Worm (Caenorhabditis elegans) whole organism, young adult: Measurements from ENCODE around the gene ipmk-1.
A peak's percentile ranks its signal among the peaks of the same experiment; 100 is the strongest.

ENCODE experiments used
- B0019.2 ChIP-seq: fragments of 200-800 bp; sonication (Bioruptor generic); conservative IDR thresholded peaks from 2 replicates; pipeline ENCODE4 v1.3.6; 2022; ENCODE audit warnings: missing genetic modification reagents, missing genetic modification characterization, missing compliant biosample characterization
- F10E7.11 ChIP-seq: sonication (generic microtip); optimal IDR thresholded peaks from 2 replicates; lab custom pipeline; 2017; ENCODE audit warnings: mild to moderate bottlenecking, missing genetic modification characterization, moderate library complexity, missing compliant biosample characterization
- F22D6.2 ChIP-seq: sonication (generic microtip); optimal IDR thresholded peaks from 2 replicates; lab custom pipeline; 2016; ENCODE audit warnings: mild to moderate bottlenecking, missing genetic modification characterization, missing compliant biosample characterization
- F23B12.7 ChIP-seq: sonication (generic microtip); optimal IDR thresholded peaks from 2 replicates; lab custom pipeline; 2017; ENCODE audit warnings: missing genetic modification characterization, mild to moderate bottlenecking, missing compliant biosample characterization, antibody characterized with exemption, moderate library complexity; ENCODE audit not compliant: insufficient read depth
- F33H1.4 ChIP-seq: fragments of 200-800 bp; sonication (Bioruptor generic); IDR thresholded peaks from 2 replicates; pipeline ENCODE4 v1.3.6; 2022; ENCODE audit warnings: missing genetic modification reagents, missing genetic modification characterization, missing compliant biosample characterization
- F37B4.10 ChIP-seq: fragments of 200-800 bp; sonication (Bioruptor generic); IDR thresholded peaks from 2 replicates; pipeline ENCODE4 v1.3.6; 2022; ENCODE audit warnings: missing genetic modification characterization, missing compliant biosample characterization
- F57A8.1 ChIP-seq: fragments of 200-800 bp; sonication (Bioruptor generic); optimal IDR thresholded peaks from 2 replicates; lab custom pipeline; 2018; ENCODE audit warnings: mild to moderate bottlenecking, missing genetic modification characterization, moderate library complexity, missing compliant biosample characterization
- F57C9.4 ChIP-seq: sonication (generic microtip); optimal IDR thresholded peaks from 2 replicates; lab custom pipeline; 2017; ENCODE audit warnings: mild to moderate bottlenecking, missing genetic modification characterization, missing compliant biosample characterization
- K11D2.4 ChIP-seq: fragments of 200-800 bp; sonication (Bioruptor generic); IDR thresholded peaks from 2 replicates; pipeline ENCODE4 v1.3.6; 2022; ENCODE audit warnings: missing genetic modification reagents, missing genetic modification characterization, missing compliant biosample characterization
- T07F8.4 ChIP-seq: sonication (generic microtip); optimal IDR thresholded peaks from 2 replicates; lab custom pipeline; 2016; ENCODE audit warnings: mild to moderate bottlenecking, missing genetic modification characterization, moderate library complexity, missing compliant biosample characterization
- Y53F4B.3 ChIP-seq: fragments of 200-800 bp; sonication (Bioruptor generic); IDR thresholded peaks from 2 replicates; pipeline ENCODE4 v1.3.6; 2022; ENCODE audit warnings: missing genetic modification reagents, missing genetic modification characterization, missing compliant biosample characterization
- Y53G8AR.9 ChIP-seq: fragments of 200-800 bp; sonication (Bioruptor generic); conservative IDR thresholded peaks from 2 replicates; pipeline ENCODE4 v1.3.6; 2022; ENCODE audit warnings: missing genetic modification reagents, missing genetic modification characterization, missing compliant biosample characterization
- atf-7 ChIP-seq: sonication (generic microtip); optimal IDR thresholded peaks from 2 replicates; lab custom pipeline; 2017; ENCODE audit warnings: mild to moderate bottlenecking, missing genetic modification characterization, missing compliant biosample characterization
- athp-1 ChIP-seq: sonication (generic microtip); optimal IDR thresholded peaks from 2 replicates; lab custom pipeline; 2017; ENCODE audit warnings: mild to moderate bottlenecking, missing genetic modification characterization, missing compliant biosample characterization
- attf-5 ChIP-seq: fragments of 200-800 bp; sonication (Bioruptor generic); optimal IDR thresholded peaks from 2 replicates; lab custom pipeline; 2018; ENCODE audit warnings: mild to moderate bottlenecking, missing genetic modification characterization, missing compliant biosample characterization
- cebp-2 ChIP-seq: fragments of 200-800 bp; sonication (Bioruptor generic); IDR thresholded peaks from 2 replicates; pipeline ENCODE4 v1.3.6; 2022; ENCODE audit warnings: missing genetic modification characterization, missing compliant biosample characterization
- ceh-27 ChIP-seq: fragments of 200-800 bp; sonication (Bioruptor generic); optimal IDR thresholded peaks from 2 replicates; lab custom pipeline; 2018; ENCODE audit warnings: mild to moderate bottlenecking, missing genetic modification characterization, moderate library complexity, missing compliant biosample characterization
- ceh-40 ChIP-seq: fragments of 200-800 bp; sonication (Bioruptor generic); IDR thresholded peaks from 2 replicates; pipeline ENCODE4 v1.3.6; 2022; ENCODE audit warnings: missing genetic modification characterization, missing compliant biosample characterization
- ceh-91 ChIP-seq: fragments of 200-800 bp; sonication (Bioruptor generic); IDR thresholded peaks from 2 replicates; pipeline ENCODE4 v1.3.6; 2022; ENCODE audit warnings: missing genetic modification reagents, missing genetic modification characterization, missing compliant biosample characterization
- chd-7 ChIP-seq: sonication (generic microtip); optimal IDR thresholded peaks from 2 replicates; lab custom pipeline; 2016; ENCODE audit warnings: mild to moderate bottlenecking, missing genetic modification characterization, moderate library complexity, missing compliant biosample characterization
- die-1 ChIP-seq: sonication (generic microtip); optimal IDR thresholded peaks from 2 replicates; lab custom pipeline; 2016; ENCODE audit warnings: missing genotype, mild to moderate bottlenecking, missing genetic modification characterization, missing compliant biosample characterization
- dpff-1 ChIP-seq: sonication (generic microtip); optimal IDR thresholded peaks from 2 replicates; lab custom pipeline; 2017; ENCODE audit warnings: mild to moderate bottlenecking, missing genetic modification characterization, missing compliant biosample characterization
- egl-18 ChIP-seq: fragments of 200-800 bp; sonication (Bioruptor generic); IDR thresholded peaks from 2 replicates; pipeline ENCODE4 v1.3.6; 2022; ENCODE audit warnings: missing genetic modification reagents, missing genetic modification characterization, missing compliant biosample characterization
- ekl-4 ChIP-seq: fragments of 200-800 bp; sonication (Bioruptor generic); IDR thresholded peaks from 2 replicates; pipeline ENCODE4 v1.3.6; 2022; ENCODE audit warnings: missing genetic modification reagents, missing genetic modification characterization, missing compliant biosample characterization
- ets-4 ChIP-seq: fragments of 200-800 bp; sonication (Bioruptor generic); optimal IDR thresholded peaks from 2 replicates; lab custom pipeline; 2018; ENCODE audit warnings: mild to moderate bottlenecking, missing genetic modification characterization, missing compliant biosample characterization
- gei-17 ChIP-seq: fragments of 200-800 bp; sonication (Bioruptor generic); optimal IDR thresholded peaks from 2 replicates; lab custom pipeline; 2018; ENCODE audit warnings: mild to moderate bottlenecking, missing genetic modification characterization, missing compliant biosample characterization
- him-1 ChIP-seq: sonication (generic microtip); optimal IDR thresholded peaks from 2 replicates; lab custom pipeline; 2016; ENCODE audit warnings: missing genotype, missing genetic modification reagents, missing genetic modification characterization, missing compliant biosample characterization
- hlh-12 ChIP-seq: sonication (generic microtip); optimal IDR thresholded peaks from 2 replicates; lab custom pipeline; 2016; ENCODE audit warnings: missing genetic modification characterization, missing compliant biosample characterization
- hsf-1 ChIP-seq: fragments of 200-800 bp; sonication (Bioruptor generic); IDR thresholded peaks from 2 replicates; pipeline ENCODE4 v1.3.6; 2022; ENCODE audit warnings: missing genetic modification reagents, missing genetic modification characterization, missing compliant biosample characterization
- lin-26 ChIP-seq: fragments of 200-800 bp; sonication (Bioruptor generic); IDR thresholded peaks from 2 replicates; pipeline ENCODE4 v1.3.6; 2022; ENCODE audit warnings: missing genetic modification reagents, missing genetic modification characterization, missing compliant biosample characterization
- lin-35 ChIP-seq, 3 experiments: fragments of 150-350 bp in 2 of 3; sonication (generic microtip) in 1 of 3; optimal IDR thresholded peaks; 2 replicates each; lab custom pipeline; 2014 to 2018; ENCODE audit warnings: missing biosample characterization in 3 of 3, missing genetic modification characterization in 3 of 3, missing genetic modification reagents in 3 of 3
- lsy-27 ChIP-seq: sonication (generic microtip); optimal IDR thresholded peaks from 2 replicates; lab custom pipeline; 2017; ENCODE audit warnings: missing genetic modification characterization, mild to moderate bottlenecking, missing compliant biosample characterization, antibody characterized with exemption, missing genotype, borderline replicate concordance; ENCODE audit not compliant: insufficient read depth
- mcd-1 ChIP-seq: fragments of 200-800 bp; sonication (Bioruptor generic); IDR thresholded peaks from 2 replicates; pipeline ENCODE4 v1.3.6; 2022; ENCODE audit warnings: missing genetic modification reagents, missing genetic modification characterization, missing compliant biosample characterization
- nhr-120 ChIP-seq: fragments of 200-800 bp; sonication (Bioruptor generic); IDR thresholded peaks from 2 replicates; pipeline ENCODE4 v1.3.6; 2022; ENCODE audit warnings: missing genetic modification characterization, missing compliant biosample characterization
- nhr-179 ChIP-seq: sonication (generic microtip); optimal IDR thresholded peaks from 2 replicates; lab custom pipeline; 2016; ENCODE audit warnings: mild to moderate bottlenecking, missing genetic modification characterization, missing compliant biosample characterization
- nhr-27 ChIP-seq: fragments of 200-800 bp; sonication (Bioruptor generic); optimal IDR thresholded peaks from 2 replicates; lab custom pipeline; 2018; ENCODE audit warnings: mild to moderate bottlenecking, missing genetic modification characterization, moderate library complexity, missing compliant biosample characterization
- nhr-90 ChIP-seq: sonication (generic microtip); optimal IDR thresholded peaks from 2 replicates; lab custom pipeline; 2016; ENCODE audit warnings: missing genotype, mild to moderate bottlenecking, missing genetic modification characterization, missing compliant biosample characterization
- repo-1 ChIP-seq: sonication (generic microtip); optimal IDR thresholded peaks from 2 replicates; lab custom pipeline; 2017; ENCODE audit warnings: mild to moderate bottlenecking, missing genetic modification characterization, missing compliant biosample characterization
- sdz-38 ChIP-seq: sonication (generic microtip); optimal IDR thresholded peaks from 2 replicates; lab custom pipeline; 2016; ENCODE audit warnings: missing genotype, missing genetic modification characterization, missing compliant biosample characterization
- snpc-1.1 ChIP-seq: sonication (generic microtip); optimal IDR thresholded peaks from 2 replicates; lab custom pipeline; 2017; ENCODE audit warnings: missing genetic modification characterization, mild to moderate bottlenecking, missing compliant biosample characterization, antibody characterized with exemption, moderate library complexity, missing genotype, missing genetic modification reagents; ENCODE audit not compliant: insufficient read depth
- sptf-2 ChIP-seq: fragments of 200-800 bp; sonication (Bioruptor generic); optimal IDR thresholded peaks from 2 replicates; lab custom pipeline; 2018; ENCODE audit warnings: mild to moderate bottlenecking, missing genetic modification characterization, missing compliant biosample characterization
- tbp1 ChIP-seq: fragments of 200-800 bp; sonication (Bioruptor generic); optimal IDR thresholded peaks from 2 replicates; lab custom pipeline; 2018; ENCODE audit warnings: mild to moderate bottlenecking, missing genetic modification characterization, missing compliant biosample characterization
- tbx-9 ChIP-seq: sonication (generic microtip); optimal IDR thresholded peaks from 2 replicates; lab custom pipeline; 2016; ENCODE audit warnings: borderline replicate concordance, missing genetic modification characterization, inconsistent platforms, missing compliant biosample characterization
- unc-62 ChIP-seq: fragments of 150-350 bp; optimal IDR thresholded peaks from 2 replicates; lab custom pipeline; 2014; ENCODE audit warnings: missing biosample characterization, missing genetic modification reagents, missing genetic modification characterization
- zim-3 ChIP-seq: sonication (generic microtip); optimal IDR thresholded peaks from 2 replicates; lab custom pipeline; 2017; ENCODE audit warnings: mild to moderate bottlenecking, missing genetic modification characterization, moderate library complexity, missing compliant biosample characterization
- ztf-22 ChIP-seq: fragments of 200-800 bp; sonication (Bioruptor generic); optimal IDR thresholded peaks from 2 replicates; lab custom pipeline; 2018; ENCODE audit warnings: mild to moderate bottlenecking, missing genetic modification characterization, moderate library complexity, missing compliant biosample characterization
- ztf-25 ChIP-seq: fragments of 200-800 bp; sonication (Bioruptor generic); IDR thresholded peaks from 2 replicates; pipeline ENCODE4 v1.3.6; 2022; ENCODE audit warnings: missing genetic modification reagents, missing genetic modification characterization, missing compliant biosample characterization
- ztf-3 ChIP-seq: fragments of 200-800 bp; sonication (Bioruptor generic); optimal IDR thresholded peaks from 2 replicates; lab custom pipeline; 2018; ENCODE audit warnings: mild to moderate bottlenecking, missing genetic modification characterization, missing compliant biosample characterization

Gene ipmk-1

DNA sequence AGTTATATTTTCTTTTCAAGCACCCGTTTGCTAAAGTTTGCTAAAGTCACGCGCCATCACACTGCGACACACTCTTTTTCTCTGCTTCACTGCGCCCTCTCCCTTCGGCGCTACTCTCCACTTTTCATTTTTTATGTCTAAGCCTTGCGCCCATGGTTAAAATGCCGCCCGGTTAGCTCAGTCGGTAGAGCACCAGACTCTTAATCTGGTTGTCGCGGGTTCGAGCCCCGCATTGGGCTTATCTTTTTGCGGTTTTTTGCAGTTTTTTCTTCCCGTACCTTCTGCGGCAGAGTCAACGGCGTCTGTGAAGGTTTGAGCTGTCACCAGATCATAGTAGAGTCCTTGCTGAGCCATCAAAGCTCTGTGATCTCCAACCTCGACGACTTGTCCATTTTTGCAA is 46.6 kb downstream of the ipmk-1 start (continued):
- TF ChIP-seq lin-35 (GFP tag; optimal IDR thresholded peaks at IDR 0.05; lab: Kevin White, UChicago), result peak in 1 of 3 experiments; percentile 59
- no peak for TF ChIP-seq nhr-179 (tag; lab: Kevin White, UChicago)
- peak; percentile 52 for TF ChIP-seq atf-7 (tag; lab: Kevin White, UChicago)
- no peak for TF ChIP-seq F57A8.1 (GFP tag; lab: Kevin White, UChicago)
- no peak for TF ChIP-seq unc-62 (GFP tag; lab: Kevin White, UChicago)
- TF ChIP-seq gei-17 (GFP tag; lab: Kevin White, UChicago), result peak; percentile 4
- no peak for TF ChIP-seq snpc-1.1 (tag; lab: Kevin White, UChicago)
- peak; percentile 74 for TF ChIP-seq chd-7 (tag; lab: Kevin White, UChicago)
- TF ChIP-seq ceh-40 (GFP tag; lab: Robert Waterston, UW), result 0 out of 2 replicates have a peak, but pooled peaks have one; percentile 37
- TF ChIP-seq tbp1 (GFP tag; lab: Kevin White, UChicago), result peak; percentile 97
- peak; percentile 78 for TF ChIP-seq nhr-90 (tag; lab: Kevin White, UChicago)
- peak; percentile 47 for TF ChIP-seq ceh-27 (GFP tag; lab: Kevin White, UChicago)
- no peak for TF ChIP-seq dpff-1
- peak; percentile 76 for TF ChIP-seq zim-3
- TF ChIP-seq him-1 (tag; lab: Kevin White, UChicago), result peak; percentile 81
- TF ChIP-seq tbx-9, result no peak
- TF ChIP-seq F23B12.7 (tag; lab: Kevin White, UChicago), result peak; percentile 89
- no peak for TF ChIP-seq ztf-3 (GFP tag; lab: Kevin White, UChicago)
- no peak; the same call in 1 of the 2 replicates for TF ChIP-seq F33H1.4 (GFP tag; lab: Robert Waterston, UW)
- TF ChIP-seq F10E7.11 (tag; lab: Kevin White, UChicago), result no peak
- TF ChIP-seq lin-26 (GFP tag; lab: Robert Waterston, UW), result peak; percentile 89
- TF ChIP-seq cebp-2, result peak; percentile 45; the same call in 1 of the 2 replicates
- peak; percentile 76 for TF ChIP-seq mcd-1 (GFP tag; lab: Robert Waterston, UW)
- TF ChIP-seq nhr-27, result peak; percentile 17
- TF ChIP-seq sptf-2 (GFP tag; lab: Kevin White, UChicago), result no peak
- TF ChIP-seq attf-5 (GFP tag; lab: Kevin White, UChicago), result peak; percentile 76
- TF ChIP-seq ceh-91 (GFP tag; lab: Robert Waterston, UW), result peak; percentile 56
- TF ChIP-seq ztf-22, result no peak
- TF ChIP-seq ekl-4 (GFP tag; lab: Robert Waterston, UW), result peak; percentile 68
- no peak for TF ChIP-seq F57C9.4
- peak; percentile 1 for TF ChIP-seq hlh-12 (tag; lab: Kevin White, UChicago)
- TF ChIP-seq repo-1 (tag; lab: Kevin White, UChicago), result peak; percentile 18
- TF ChIP-seq B0019.2 (GFP tag; lab: Robert Waterston, UW), result no peak
- TF ChIP-seq T07F8.4 (tag; lab: Kevin White, UChicago), result peak; percentile 77
- peak; percentile 59 for TF ChIP-seq athp-1
- TF ChIP-seq die-1 (tag; lab: Kevin White, UChicago), result peak; percentile 90
- TF ChIP-seq nhr-120 (GFP tag; lab: Robert Waterston, UW), result no peak
- TF ChIP-seq K11D2.4 (GFP tag; lab: Robert Waterston, UW), result peak; percentile 72; the same call in 1 of the 2 replicates
- TF ChIP-seq sdz-38, result no peak
- no peak for TF ChIP-seq ets-4 (GFP tag; lab: Kevin White, UChicago)
- TF ChIP-seq egl-18, result no peak
- TF ChIP-seq hsf-1 (GFP tag; lab: Robert Waterston, UW), result 0 out of 2 replicates have a peak, but pooled peaks have one; percentile 11
- TF ChIP-seq F22D6.2, result no peak
- TF ChIP-seq F37B4.10 (GFP tag; lab: Robert Waterston, UW), result no peak
- TF ChIP-seq Y53G8AR.9 (GFP tag; lab: Robert Waterston, UW), result peak; percentile 64; the same call in 1 of the 2 replicates
- TF ChIP-seq ztf-25 (GFP tag; lab: Robert Waterston, UW), result peak; percentile 90; the same call in 1 of the 2 replicates
- TF ChIP-seq lsy-27 (tag; lab: Kevin White, UChicago), result no peak
- peak; percentile 81 for TF ChIP-seq Y53F4B.3
